Fruit fly (Drosophila melanogaster) whole organism, embryonic: ENCODE data around the gene CG31663.

Experiments
- Adf1 ChIP-seq: fragments of 200-800 bp; sonication (Bioruptor generic); IDR thresholded peaks from 2 replicates; pipeline ENCODE4 v1.3.6; 2022; ENCODE audit warnings: missing biosample characterization, missing genetic modification characterization
- Atf-2 ChIP-seq: fragments of 200-800 bp; sonication (Bioruptor generic); optimal IDR thresholded peaks from 2 replicates; lab custom pipeline; 2016; ENCODE audit warnings: missing biosample characterization, missing genetic modification characterization
- Atf6 ChIP-seq: fragments of 200-800 bp; sonication (Bioruptor generic); IDR thresholded peaks from 2 replicates; pipeline ENCODE4 v1.3.6; 2022; ENCODE audit warnings: missing biosample characterization, missing genetic modification characterization
- Bdp1 ChIP-seq: fragments of 200-800 bp; sonication (Bioruptor generic); optimal IDR thresholded peaks from 3 replicates; lab custom pipeline; 2016; ENCODE audit warnings: missing biosample characterization, missing genetic modification characterization
- CG10209 ChIP-seq: fragments of 200-800 bp; sonication (Bioruptor generic); optimal IDR thresholded peaks from 3 replicates; lab custom pipeline; 2017; ENCODE audit warnings: missing biosample characterization, mild to moderate bottlenecking, missing genetic modification characterization, missing genetic modification reagents
- CG10959 ChIP-seq: fragments of 200-800 bp; sonication (Bioruptor generic); IDR thresholded peaks from 2 replicates; pipeline ENCODE4 v1.3.6; 2022; ENCODE audit warnings: missing biosample characterization, missing genetic modification characterization
- CG11247 ChIP-seq: fragments of 200-800 bp; sonication (Bioruptor generic); IDR thresholded peaks from 2 replicates; pipeline ENCODE4 v1.3.6; 2022; ENCODE audit warnings: missing biosample characterization, missing genetic modification characterization
- CG1233 ChIP-seq: fragments of 200-800 bp; sonication (Bioruptor generic); optimal IDR thresholded peaks from 4 replicates; lab custom pipeline; 2018; ENCODE audit warnings: missing biosample characterization, mild to moderate bottlenecking, missing genetic modification characterization
- CG13624 ChIP-seq: fragments of 200-800 bp; sonication (Bioruptor generic); optimal IDR thresholded peaks from 2 replicates; lab custom pipeline; 2016; ENCODE audit warnings: missing biosample characterization, missing genetic modification characterization
- CG13894 ChIP-seq: fragments of 200-800 bp; sonication (Bioruptor generic); optimal IDR thresholded peaks from 3 replicates; lab custom pipeline; 2018; ENCODE audit warnings: missing biosample characterization, mild to moderate bottlenecking, missing genetic modification characterization, moderate library complexity
- CG14710 ChIP-seq: fragments of 200-800 bp; sonication (Bioruptor generic); optimal IDR thresholded peaks from 3 replicates; lab custom pipeline; 2019; ENCODE audit warnings: missing biosample characterization, mild to moderate bottlenecking, missing genetic modification characterization, moderate library complexity
- CG15269 ChIP-seq: fragments of 200-800 bp; sonication (Bioruptor generic); optimal IDR thresholded peaks from 2 replicates; lab custom pipeline; 2018; ENCODE audit warnings: missing biosample characterization, mild to moderate bottlenecking, missing genetic modification characterization, moderate library complexity
- CG15601 ChIP-seq: fragments of 200-800 bp; sonication (Bioruptor generic); optimal IDR thresholded peaks from 3 replicates; lab custom pipeline; 2019; ENCODE audit warnings: missing biosample characterization, mild to moderate bottlenecking, missing genetic modification characterization, moderate library complexity
- CG17359 ChIP-seq: fragments of 200-800 bp; sonication (Bioruptor generic); optimal IDR thresholded peaks from 3 replicates; lab custom pipeline; 2018; ENCODE audit warnings: missing biosample characterization, mild to moderate bottlenecking, missing genetic modification characterization, moderate library complexity
- CG18619 ChIP-seq: fragments of 200-800 bp; sonication (Bioruptor generic); optimal IDR thresholded peaks from 3 replicates; lab custom pipeline; 2017; ENCODE audit warnings: missing biosample characterization, mild to moderate bottlenecking, missing genetic modification characterization
- CG33213 ChIP-seq: fragments of 200-800 bp; sonication (Bioruptor generic); optimal IDR thresholded peaks from 3 replicates; lab custom pipeline; 2016; ENCODE audit warnings: missing biosample characterization, missing genetic modification characterization
- CG42726 ChIP-seq: fragments of 200-800 bp; sonication (Bioruptor generic); IDR thresholded peaks from 2 replicates; pipeline ENCODE4 v1.3.6; 2022; ENCODE audit warnings: missing biosample characterization, missing genetic modification characterization; ENCODE audit not compliant: partially characterized antibody
- CG4328 ChIP-seq: fragments of 200-800 bp; sonication (Bioruptor generic); optimal IDR thresholded peaks from 3 replicates; lab custom pipeline; 2017; ENCODE audit warnings: missing biosample characterization, missing genetic modification reagents, missing genetic modification characterization
- CG4820 ChIP-seq: fragments of 200-800 bp; sonication (Bioruptor generic); optimal IDR thresholded peaks from 3 replicates; lab custom pipeline; 2016; ENCODE audit warnings: missing biosample characterization, missing genetic modification characterization
- CG5245 ChIP-seq: fragments of 200-800 bp; sonication (Bioruptor generic); optimal IDR thresholded peaks from 3 replicates; lab custom pipeline; 2016; ENCODE audit warnings: missing biosample characterization, missing genetic modification characterization
- CG5953 ChIP-seq: fragments of 200-800 bp; sonication (Bioruptor generic); IDR thresholded peaks from 2 replicates; pipeline ENCODE4 v1.3.6; 2022; ENCODE audit warnings: missing biosample characterization, missing genetic modification characterization
- CG7372 ChIP-seq: fragments of 200-800 bp; sonication (Bioruptor generic); IDR thresholded peaks from 2 replicates; pipeline ENCODE4 v1.3.6; 2022; ENCODE audit warnings: missing biosample characterization, missing genetic modification characterization
- CG7745 ChIP-seq: fragments of 200-800 bp; sonication (Bioruptor generic); optimal IDR thresholded peaks from 2 replicates; lab custom pipeline; 2018; ENCODE audit warnings: missing biosample characterization, mild to moderate bottlenecking, missing genetic modification characterization, moderate library complexity
- CG9727 ChIP-seq: fragments of 200-800 bp; sonication (Bioruptor generic); optimal IDR thresholded peaks from 3 replicates; lab custom pipeline; 2017; ENCODE audit warnings: missing biosample characterization, mild to moderate bottlenecking, missing genetic modification characterization
- CG9797 ChIP-seq: fragments of 200-800 bp; sonication (Bioruptor generic); optimal IDR thresholded peaks from 3 replicates; lab custom pipeline; 2018; ENCODE audit warnings: missing biosample characterization, mild to moderate bottlenecking, missing genetic modification characterization
- CHES-1-like ChIP-seq: fragments of 200-800 bp; sonication (Bioruptor generic); optimal IDR thresholded peaks from 2 replicates; lab custom pipeline; 2016; ENCODE audit warnings: missing biosample characterization, missing genetic modification characterization
- CkIIα-i1 ChIP-seq: fragments of 200-800 bp; sonication (Bioruptor generic); IDR thresholded peaks from 2 replicates; pipeline ENCODE4 v1.3.6; 2022; ENCODE audit warnings: missing biosample characterization, missing genetic modification characterization
- CoRest ChIP-seq: fragments of 200-800 bp; sonication (Bioruptor generic); optimal IDR thresholded peaks from 3 replicates; lab custom pipeline; 2018; ENCODE audit warnings: missing biosample characterization, mild to moderate bottlenecking, missing genetic modification characterization, moderate library complexity
- Doc2 ChIP-seq: fragments of 200-800 bp; sonication (Bioruptor generic); IDR thresholded peaks from 2 replicates; pipeline ENCODE4 v1.3.6; 2022; ENCODE audit warnings: missing biosample characterization, missing genetic modification characterization
- Ets65A ChIP-seq: fragments of 200-800 bp; sonication (Bioruptor generic); peaks from one replicate; lab custom pipeline; 2016; ENCODE audit warnings: missing biosample characterization, missing genetic modification characterization
- Hand ChIP-seq: fragments of 200-800 bp; sonication (Bioruptor generic); optimal IDR thresholded peaks from 2 replicates; lab custom pipeline; 2017; ENCODE audit warnings: mild to moderate bottlenecking, missing biosample characterization, missing genetic modification reagents, missing genetic modification characterization
- Hey ChIP-seq: fragments of 200-800 bp; sonication (Bioruptor generic); optimal IDR thresholded peaks from 3 replicates; lab custom pipeline; 2018; ENCODE audit warnings: missing biosample characterization, mild to moderate bottlenecking, missing genetic modification characterization
- Hr78 ChIP-seq, 2 experiments: fragments of 200-800 bp in 1 of 2; fragments of >200 bp in 1 of 2; sonication (Bioruptor generic) in 1 of 2; optimal IDR thresholded peaks; 2 replicates each; lab custom pipeline; 2017 to 2019; ENCODE audit warnings: missing biosample characterization in 2 of 2, missing genetic modification characterization in 2 of 2, mild to moderate bottlenecking in 1 of 2, moderate library complexity in 1 of 2
- MESR4 ChIP-seq: fragments of 200-800 bp; sonication (Bioruptor generic); optimal IDR thresholded peaks from 2 replicates; lab custom pipeline; 2018; ENCODE audit warnings: missing biosample characterization, mild to moderate bottlenecking, missing genetic modification characterization, moderate library complexity
- Mes4 ChIP-seq: fragments of 200-800 bp; sonication (Bioruptor generic); optimal IDR thresholded peaks from 2 replicates; lab custom pipeline; 2016; ENCODE audit warnings: missing biosample characterization, missing genetic modification characterization
- Trl ChIP-seq, 3 experiments: fragments of >200 bp in 2 of 3; fragments of 200-800 bp in 1 of 3; sonication (Bioruptor generic) in 1 of 3; optimal IDR thresholded peaks; 2 replicates in 1 of 3; 3 replicates in 2 of 3; lab custom pipeline; 2016 to 2017; ENCODE audit warnings: missing biosample characterization in 1 of 3, missing genetic modification characterization in 1 of 3
- YL-1 ChIP-seq: fragments of 200-800 bp; sonication (Bioruptor generic); optimal IDR thresholded peaks from 3 replicates; lab custom pipeline; 2017; ENCODE audit warnings: missing biosample characterization, mild to moderate bottlenecking, missing genetic modification characterization
- btn ChIP-seq: fragments of 200-800 bp; sonication (Bioruptor generic); optimal IDR thresholded peaks from 2 replicates; lab custom pipeline; 2016; ENCODE audit warnings: missing biosample characterization, missing genetic modification characterization
- chn ChIP-seq: fragments of 200-800 bp; sonication (Bioruptor generic); optimal IDR thresholded peaks from 2 replicates; lab custom pipeline; 2016; ENCODE audit warnings: missing biosample characterization, missing genetic modification characterization
- crp ChIP-seq, 2 experiments: fragments of 200-800 bp; sonication (Bioruptor generic); optimal IDR thresholded peaks; 2 replicates in 1 of 2; 3 replicates in 1 of 2; lab custom pipeline; 2017; ENCODE audit warnings: missing biosample characterization in 2 of 2, missing genetic modification characterization in 2 of 2, mild to moderate bottlenecking in 1 of 2, moderate library complexity in 1 of 2
- dan ChIP-seq: fragments of 200-800 bp; sonication (Bioruptor generic); IDR thresholded peaks from 2 replicates; pipeline ENCODE4 v1.3.6; 2022; ENCODE audit warnings: missing biosample characterization, missing genetic modification characterization
- fu2 ChIP-seq: fragments of 200-800 bp; sonication (Bioruptor generic); optimal IDR thresholded peaks from 2 replicates; lab custom pipeline; 2016; ENCODE audit warnings: missing biosample characterization, missing genetic modification characterization
- ken ChIP-seq: fragments of 200-800 bp; sonication (Bioruptor generic); IDR thresholded peaks from 3 replicates; pipeline ENCODE4 v1.3.6; 2022; ENCODE audit warnings: missing biosample characterization, missing genetic modification characterization
- lmd ChIP-seq: fragments of 200-800 bp; sonication (Bioruptor generic); IDR thresholded peaks from 2 replicates; pipeline ENCODE4 v1.3.6; 2022; ENCODE audit warnings: missing biosample characterization, missing genetic modification characterization
- mirr ChIP-seq: fragments of 200-800 bp; sonication (Bioruptor generic); optimal IDR thresholded peaks from 3 replicates; lab custom pipeline; 2018; ENCODE audit warnings: missing biosample characterization, mild to moderate bottlenecking, missing genetic modification characterization
- mld ChIP-seq: fragments of 200-800 bp; sonication (Bioruptor generic); IDR thresholded peaks from 3 replicates; pipeline ENCODE4 v1.3.6; 2022; ENCODE audit warnings: missing biosample characterization, missing genetic modification characterization; ENCODE audit not compliant: partially characterized antibody
- org-1 ChIP-seq: fragments of 200-800 bp; sonication (Bioruptor generic); optimal IDR thresholded peaks from 2 replicates; lab custom pipeline; 2017; ENCODE audit warnings: missing biosample characterization, missing genetic modification characterization
- pan ChIP-seq, 4 experiments: fragments of >200 bp in 3 of 4; fragments of 200-800 bp in 1 of 4; sonication (Bioruptor generic) in 1 of 4; optimal IDR thresholded peaks in 3 of 4; IDR thresholded peaks in 1 of 4; 2 replicates each; pipeline versions ENCODE4 v1.3.6 to Lab custom; 2017 to 2022; ENCODE audit warnings: missing biosample characterization in 2 of 4, missing genetic modification characterization in 2 of 4, mixed read lengths in 1 of 4
- ttk ChIP-seq: fragments of 200-800 bp; sonication (Bioruptor generic); IDR thresholded peaks from 2 replicates; pipeline ENCODE4 v2.1.2; 2022; ENCODE audit warnings: missing biosample characterization, missing genetic modification characterization

Gene CG31663

dm6 chr2L:1837717-1838368 lies 43.4 kb downstream of the CG31663 start (continued):
- TF ChIP-seq btn (GFP tag; lab: Kevin White, UChicago), result no peak
- peak; percentile 38 for TF ChIP-seq CG17359 (tag; lab: Kevin White, UChicago)
- peak; percentile 49 for TF ChIP-seq Hand (GFP tag; lab: Kevin White, UChicago)
- TF ChIP-seq mirr (GFP tag; lab: Kevin White, UChicago), result no peak
- TF ChIP-seq CG18619 (GFP tag; lab: Kevin White, UChicago), result peak; percentile 18
- no peak for TF ChIP-seq mld (GFP tag; lab: Robert Waterston, UW)
- peak; percentile 60 for TF ChIP-seq lmd
- no peak for TF ChIP-seq CG4328 (GFP tag; lab: Kevin White, UChicago)
- no peak for TF ChIP-seq Atf-2
- no peak for TF ChIP-seq CG4820 (GFP tag; lab: Kevin White, UChicago)
- no peak for TF ChIP-seq CHES-1-like (GFP tag; lab: Kevin White, UChicago)
- TF ChIP-seq CG33213 (GFP tag; lab: Kevin White, UChicago), result no peak
- no peak for TF ChIP-seq CkIIα-i1 (GFP tag; lab: Robert Waterston, UW)
- no peak for TF ChIP-seq CG11247 (GFP tag; lab: Robert Waterston, UW)
- TF ChIP-seq CG13624 (GFP tag; lab: Kevin White, UChicago), result no peak
- no peak for TF ChIP-seq CG7372 (GFP tag; lab: Robert Waterston, UW)
- TF ChIP-seq Bdp1 (GFP tag; lab: Kevin White, UChicago), result no peak
- no peak for TF ChIP-seq crp (GFP tag; optimal IDR thresholded peaks at IDR 0.05; lab: Kevin White, UChicago)
- no peak for TF ChIP-seq CG42726 (GFP tag; lab: Robert Waterston, UW)
- TF ChIP-seq CG14710 (tag; lab: Kevin White, UChicago), result no peak
- no peak for TF ChIP-seq CG5245
- peak; percentile 30; the same call in 1 of the 2 replicates for TF ChIP-seq Adf1 (GFP tag; lab: Robert Waterston, UW)
- TF ChIP-seq YL-1, result no peak
- no peak for TF ChIP-seq CG15601
- TF ChIP-seq Ets65A (GFP tag; lab: Kevin White, UChicago), result peak; percentile 91
- TF ChIP-seq ttk (GFP tag; lab: Robert Waterston, UW), result peak; percentile 14; the same call in 1 of the 2 replicates
- TF ChIP-seq pan (optimal IDR thresholded peaks at IDR 0.05; lab: Kevin White, UChicago), result no peak
- TF ChIP-seq pan (GFP tag; optimal IDR thresholded peaks at IDR 0.05 in 1 of 2, IDR thresholded peaks at IDR 0.05 in 1 of 2), result peak in 1 of 2 experiments; percentile 60
- TF ChIP-seq MESR4 (GFP tag; lab: Kevin White, UChicago), result no peak
- no peak for TF ChIP-seq CG13894 (tag; lab: Kevin White, UChicago)
- TF ChIP-seq CG10209 (GFP tag; lab: Kevin White, UChicago), result peak; percentile 6
- TF ChIP-seq Hr78 (GFP tag; optimal IDR thresholded peaks at IDR 0.05; lab: Kevin White, UChicago), result no peak
- no peak for TF ChIP-seq Trl (optimal IDR thresholded peaks at IDR 0.05; lab: Kevin White, UChicago)
- TF ChIP-seq Trl (GFP tag; optimal IDR thresholded peaks at IDR 0.05; lab: Kevin White, UChicago), result peak; percentile 20
- TF ChIP-seq CG1233 (GFP tag; lab: Kevin White, UChicago), result no peak
- peak; percentile 42 for TF ChIP-seq CG9727 (GFP tag; lab: Kevin White, UChicago)
- no peak for TF ChIP-seq CG7745 (tag; lab: Kevin White, UChicago)
- TF ChIP-seq CG10959 (GFP tag; lab: Robert Waterston, UW), result no peak
- no peak for TF ChIP-seq Mes4
- no peak for TF ChIP-seq CG9797 (GFP tag; lab: Kevin White, UChicago)
- no peak for TF ChIP-seq CG5953 (GFP tag; lab: Robert Waterston, UW)
- peak; percentile 44; the same call in 1 of the 2 replicates for TF ChIP-seq Atf6 (GFP tag; lab: Robert Waterston, UW)
- no peak for TF ChIP-seq chn (GFP tag; lab: Kevin White, UChicago)
- no peak for TF ChIP-seq Hey (tag; lab: Kevin White, UChicago)
- peak; percentile 59 for TF ChIP-seq CG15269 (tag; lab: Kevin White, UChicago)
- TF ChIP-seq ken (GFP tag; lab: Robert Waterston, UW), result no peak
- TF ChIP-seq Doc2 (GFP tag; lab: Robert Waterston, UW), result no peak
- peak; percentile 3 for TF ChIP-seq fu2 (GFP tag; lab: Kevin White, UChicago)
- peak; percentile 42 for TF ChIP-seq CoRest
- no peak for TF ChIP-seq dan (GFP tag; lab: Robert Waterston, UW)
- peak; percentile 46 for TF ChIP-seq org-1 (GFP tag; lab: Kevin White, UChicago)
